Worm (Caenorhabditis elegans): ENCODE measurements around the gene C28H8.3.

DNA sequence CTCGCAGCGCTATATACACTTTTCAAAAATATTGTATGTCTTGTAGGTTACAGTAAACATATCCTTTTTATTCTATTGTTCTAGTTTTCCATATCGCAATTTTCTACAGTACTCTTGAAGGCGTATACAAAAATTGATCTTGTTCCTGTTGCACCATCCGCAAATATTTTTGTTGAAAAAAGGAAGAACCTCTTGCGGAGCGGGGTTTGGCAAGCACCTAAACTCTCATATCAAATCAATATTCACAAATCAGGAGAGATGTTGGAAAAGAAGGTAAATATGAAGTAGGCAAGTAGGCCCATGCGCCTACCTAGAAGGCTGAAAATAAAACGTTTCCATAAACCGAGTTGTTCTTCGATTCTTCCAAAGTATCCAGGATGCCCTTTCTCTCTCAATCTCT, 24.5 kb upstream of the C28H8.3 start, which contains the start of gene C28H8.5:
- TF ChIP-seq him-1 (tag; optimal IDR thresholded peaks at IDR 0.05) (no peak), dao-5 (tag; optimal IDR thresholded peaks at IDR 0.05) (no peak), W03F9.2 (tag; optimal IDR thresholded peaks at IDR 0.05) (no peak)
